Worm (Caenorhabditis elegans) whole organism, late embryonic: ENCODE results near the gene arrd-3.

Experiments
- C08G9.2 ChIP-seq: sonication (generic microtip); optimal IDR thresholded peaks from 2 replicates; lab custom pipeline; 2016; ENCODE audit warnings: mild to moderate bottlenecking, missing genetic modification characterization, moderate library complexity, missing compliant biosample characterization
- C38D4.7 ChIP-seq: fragments of 200-800 bp; sonication (Bioruptor generic); optimal IDR thresholded peaks from 2 replicates; lab custom pipeline; 2018; ENCODE audit warnings: mild to moderate bottlenecking, missing genetic modification characterization, moderate library complexity, missing compliant biosample characterization
- K09A11.1 ChIP-seq: sonication (generic microtip); optimal IDR thresholded peaks from 2 replicates; lab custom pipeline; 2017; ENCODE audit warnings: antibody characterized with exemption, mild to moderate bottlenecking, missing genetic modification characterization, missing compliant biosample characterization; ENCODE audit not compliant: insufficient read depth
- Y22D7AL.16 ChIP-seq: sonication (generic microtip); optimal IDR thresholded peaks from 2 replicates; lab custom pipeline; 2016; ENCODE audit warnings: missing genetic modification characterization, missing compliant biosample characterization
- ama-1 ChIP-seq: fragments of 150-350 bp; optimal IDR thresholded peaks from 2 replicates; lab custom pipeline; 2014
- ceh-19 ChIP-seq: fragments of 200-800 bp; sonication (Bioruptor generic); optimal IDR thresholded peaks from 2 replicates; lab custom pipeline; 2018; ENCODE audit warnings: mild to moderate bottlenecking, missing genetic modification characterization, missing compliant biosample characterization
- ceh-22 ChIP-seq: sonication (generic microtip); optimal IDR thresholded peaks from 2 replicates; lab custom pipeline; 2017; ENCODE audit warnings: missing biosample characterization, missing genetic modification characterization
- ceh-24 ChIP-seq: sonication (generic microtip); optimal IDR thresholded peaks from 2 replicates; lab custom pipeline; 2016; ENCODE audit warnings: mild to moderate bottlenecking, missing genetic modification characterization, missing compliant biosample characterization
- ceh-30 ChIP-seq: fragments of 150-350 bp; optimal IDR thresholded peaks from 2 replicates; lab custom pipeline; 2014; ENCODE audit warnings: missing biosample characterization, missing genetic modification characterization
- ceh-31 ChIP-seq: sonication (generic microtip); optimal IDR thresholded peaks from 2 replicates; lab custom pipeline; 2016; ENCODE audit warnings: missing genetic modification characterization, missing compliant biosample characterization
- ceh-48 ChIP-seq: sonication (generic microtip); optimal IDR thresholded peaks from 2 replicates; lab custom pipeline; 2016; ENCODE audit warnings: missing genetic modification characterization, inconsistent platforms, missing compliant biosample characterization
- ceh-9 ChIP-seq: sonication (generic microtip); optimal IDR thresholded peaks from 2 replicates; lab custom pipeline; 2016; ENCODE audit warnings: mild to moderate bottlenecking, missing genetic modification characterization, inconsistent platforms, missing compliant biosample characterization
- che-1 ChIP-seq: sonication (generic microtip); optimal IDR thresholded peaks from 2 replicates; lab custom pipeline; 2016; ENCODE audit warnings: mild to moderate bottlenecking, missing genetic modification characterization, missing compliant biosample characterization
- dmd-4 ChIP-seq: sonication (generic microtip); optimal IDR thresholded peaks from 2 replicates; lab custom pipeline; 2016; ENCODE audit warnings: borderline replicate concordance, missing genetic modification characterization, missing compliant biosample characterization
- elt-2 ChIP-seq: sonication (generic microtip); optimal IDR thresholded peaks from 2 replicates; lab custom pipeline; 2016; ENCODE audit warnings: missing genetic modification reagents, missing genetic modification characterization, missing compliant biosample characterization
- elt-4 ChIP-seq: sonication (generic microtip); optimal IDR thresholded peaks from 2 replicates; lab custom pipeline; 2016; ENCODE audit warnings: missing genetic modification characterization, missing compliant biosample characterization
- eyg-1 ChIP-seq: sonication (generic microtip); optimal IDR thresholded peaks from 2 replicates; lab custom pipeline; 2016; ENCODE audit warnings: missing genotype, missing genetic modification characterization, missing compliant biosample characterization
- fkh-10 ChIP-seq: fragments of 150-350 bp; optimal IDR thresholded peaks from 2 replicates; lab custom pipeline; 2014; ENCODE audit warnings: missing biosample characterization, missing genetic modification reagents, missing genetic modification characterization
- gmeb-2 ChIP-seq: sonication (generic microtip); optimal IDR thresholded peaks from 2 replicates; lab custom pipeline; 2016; ENCODE audit warnings: missing genetic modification characterization, inconsistent platforms, missing compliant biosample characterization
- hlh-13 ChIP-seq: fragments of 200-800 bp; sonication (Bioruptor generic); optimal IDR thresholded peaks from 2 replicates; lab custom pipeline; 2018; ENCODE audit warnings: mild to moderate bottlenecking, missing genetic modification characterization, missing compliant biosample characterization
- hlh-6 ChIP-seq: sonication (generic microtip); optimal IDR thresholded peaks from 2 replicates; lab custom pipeline; 2016; ENCODE audit warnings: missing genotype, missing genetic modification characterization, missing compliant biosample characterization
- lim-6 ChIP-seq: sonication (generic microtip); optimal IDR thresholded peaks from 2 replicates; lab custom pipeline; 2016; ENCODE audit warnings: missing genetic modification characterization, missing compliant biosample characterization
- lin-11 ChIP-seq: fragments of 200-800 bp; sonication (Bioruptor generic); optimal IDR thresholded peaks from 2 replicates; lab custom pipeline; 2018; ENCODE audit warnings: mild to moderate bottlenecking, missing genetic modification characterization, missing compliant biosample characterization
- madf-2 ChIP-seq: sonication (generic microtip); optimal IDR thresholded peaks from 2 replicates; lab custom pipeline; 2017; ENCODE audit warnings: missing genetic modification characterization, missing compliant biosample characterization
- mec-3 ChIP-seq: sonication (generic microtip); optimal IDR thresholded peaks from 2 replicates; lab custom pipeline; 2016; ENCODE audit warnings: borderline replicate concordance, missing genetic modification characterization, missing compliant biosample characterization
- nhr-11 ChIP-seq: fragments of 150-350 bp; optimal IDR thresholded peaks from 2 replicates; lab custom pipeline; 2014; ENCODE audit warnings: missing biosample characterization, missing genetic modification characterization
- nhr-232 ChIP-seq: sonication (generic microtip); optimal IDR thresholded peaks from 2 replicates; lab custom pipeline; 2016; ENCODE audit warnings: missing genetic modification characterization, missing compliant biosample characterization
- pat-9 ChIP-seq: fragments of 200-800 bp; sonication (Bioruptor generic); optimal IDR thresholded peaks from 2 replicates; lab custom pipeline; 2018; ENCODE audit warnings: mild to moderate bottlenecking, missing genetic modification characterization, moderate library complexity, missing compliant biosample characterization
- pha-2 ChIP-seq: sonication (generic microtip); optimal IDR thresholded peaks from 2 replicates; lab custom pipeline; 2017; ENCODE audit warnings: mild to moderate bottlenecking, missing genetic modification characterization, missing compliant biosample characterization
- pqm-1 ChIP-seq: sonication (generic microtip); optimal IDR thresholded peaks from 2 replicates; lab custom pipeline; 2016; ENCODE audit warnings: missing genetic modification characterization, missing compliant biosample characterization
- pros-1 ChIP-seq: fragments of 150-350 bp; optimal IDR thresholded peaks from 2 replicates; lab custom pipeline; 2014; ENCODE audit warnings: missing biosample characterization, missing genetic modification reagents, missing genetic modification characterization
- ref-2 ChIP-seq: sonication (generic microtip); optimal IDR thresholded peaks from 2 replicates; lab custom pipeline; 2016; ENCODE audit warnings: missing genetic modification characterization, missing compliant biosample characterization
- sox-2 ChIP-seq: fragments of 200-800 bp; sonication (Bioruptor generic); IDR thresholded peaks from 2 replicates; pipeline ENCODE4 v1.3.6; 2022; ENCODE audit warnings: missing genetic modification reagents, missing genetic modification characterization, missing compliant biosample characterization
- sox-4 ChIP-seq: sonication (generic microtip); optimal IDR thresholded peaks from 2 replicates; lab custom pipeline; 2017; ENCODE audit warnings: mild to moderate bottlenecking, missing genetic modification characterization, inconsistent platforms, missing compliant biosample characterization
- syd-9 ChIP-seq: sonication (generic microtip); optimal IDR thresholded peaks from 2 replicates; lab custom pipeline; 2016; ENCODE audit warnings: mild to moderate bottlenecking, missing genetic modification characterization, moderate library complexity, missing compliant biosample characterization
- unc-42 ChIP-seq: sonication (generic microtip); optimal IDR thresholded peaks from 2 replicates; lab custom pipeline; 2016; ENCODE audit warnings: missing genotype, missing genetic modification characterization, missing compliant biosample characterization
- unc-55 ChIP-seq: sonication (generic microtip); optimal IDR thresholded peaks from 2 replicates; lab custom pipeline; 2017; ENCODE audit warnings: missing biosample characterization, missing genetic modification reagents, missing genetic modification characterization
- unc-86 ChIP-seq: sonication (generic microtip); optimal IDR thresholded peaks from 2 replicates; lab custom pipeline; 2016; ENCODE audit warnings: missing genetic modification characterization, missing compliant biosample characterization

Gene arrd-3

ce11 chrII:9378174-9378573 is 34.2 kb upstream of the arrd-3 start:
- TF ChIP-seq eyg-1 (tag; lab: Kevin White, UChicago) (no peak), ceh-9 (tag; lab: Kevin White, UChicago) (no peak), pqm-1 (tag; lab: Kevin White, UChicago) (no peak), lin-11 (tag; lab: Kevin White, UChicago) (no peak), pat-9 (no peak), ceh-24 (tag; lab: Kevin White, UChicago) (no peak)

- TF ChIP-seq pha-2 (tag; lab: Kevin White, UChicago) (no peak), pros-1 (tag; lab: Kevin White, UChicago) (no peak)
Observed at ce11 chrII:9379796-9380195, 32.6 kb upstream of the arrd-3 start, which contains the start of gene srh-48. Gene srh-48 (plus strand): TSS chrII:9380096.

ce11 chrII:9385241-9385640 is 27.1 kb upstream of the arrd-3 start, which contains the start of gene C06C3.7:
Gene C06C3.7 (plus strand): TSS chrII:9385541.
- TF ChIP-seq ceh-30 (tag; lab: Kevin White, UChicago) (no peak), unc-55 (GFP tag; lab: Kevin White, UChicago) (no peak), che-1 (tag; lab: Kevin White, UChicago) (no peak), sox-2 (GFP tag; lab: Robert Waterston, UW) (no peak), pqm-1 (tag; lab: Kevin White, UChicago) (no peak), madf-2 (tag; lab: Kevin White, UChicago) (no peak), elt-4 (tag; lab: Kevin White, UChicago) (no peak), elt-2 (tag; lab: Kevin White, UChicago) (no peak), pha-2 (tag; lab: Kevin White, UChicago) (no peak), ref-2 (tag; lab: Kevin White, UChicago) (no peak), lim-6 (no peak), mec-3 (tag; lab: Kevin White, UChicago) (no peak), C08G9.2 (tag; lab: Kevin White, UChicago) (no peak), syd-9 (no peak), pros-1 (tag; lab: Kevin White, UChicago) (no peak), ama-1 (lab: Kevin White, UChicago) (no peak), gmeb-2 (tag; lab: Kevin White, UChicago) (no peak), ceh-19 (GFP tag; lab: Kevin White, UChicago) (no peak), ceh-22 (tag; lab: Kevin White, UChicago) (no peak), unc-86 (tag; lab: Kevin White, UChicago) (no peak)

- TF ChIP-seq ceh-9 (tag; lab: Kevin White, UChicago), result no peak
- no peak for TF ChIP-seq C38D4.7 (GFP tag; lab: Kevin White, UChicago)
- no peak for TF ChIP-seq dmd-4 (tag; lab: Kevin White, UChicago)
- no peak for TF ChIP-seq mec-3 (tag; lab: Kevin White, UChicago)
- TF ChIP-seq ceh-30 (tag; lab: Kevin White, UChicago), result no peak
- no peak for TF ChIP-seq hlh-13 (GFP tag; lab: Kevin White, UChicago)
- no peak for TF ChIP-seq ceh-48 (tag; lab: Kevin White, UChicago)
- no peak for TF ChIP-seq syd-9
- TF ChIP-seq Y22D7AL.16 (tag; lab: Kevin White, UChicago), result no peak
- no peak for TF ChIP-seq fkh-10
- no peak for TF ChIP-seq ceh-31 (tag; lab: Kevin White, UChicago)
- TF ChIP-seq K09A11.1 (tag; lab: Kevin White, UChicago), result no peak
- TF ChIP-seq nhr-11 (tag; lab: Kevin White, UChicago), result no peak
- TF ChIP-seq nhr-232 (tag; lab: Kevin White, UChicago), result no peak
- TF ChIP-seq hlh-6 (tag; lab: Kevin White, UChicago), result no peak
- TF ChIP-seq sox-4 (tag; lab: Kevin White, UChicago), result no peak
- no peak for TF ChIP-seq unc-42
Observed at ce11 chrII:9392724-9393123, 19.6 kb upstream of the arrd-3 start, which contains the start of gene lido-17. Gene lido-17 (minus strand): TSS chrII:9392824.
